Fruit fly (Drosophila melanogaster) whole organism, larva: ENCODE results near the gene Sdr.

Source experiments
- noc ChIP-seq: fragments of 200-800 bp; sonication (Bioruptor generic); optimal IDR thresholded peaks from 3 replicates; lab custom pipeline; 2019; ENCODE audit warnings: missing biosample characterization, mild to moderate bottlenecking, missing genetic modification characterization, moderate library complexity

The Sdr gene

DNA sequence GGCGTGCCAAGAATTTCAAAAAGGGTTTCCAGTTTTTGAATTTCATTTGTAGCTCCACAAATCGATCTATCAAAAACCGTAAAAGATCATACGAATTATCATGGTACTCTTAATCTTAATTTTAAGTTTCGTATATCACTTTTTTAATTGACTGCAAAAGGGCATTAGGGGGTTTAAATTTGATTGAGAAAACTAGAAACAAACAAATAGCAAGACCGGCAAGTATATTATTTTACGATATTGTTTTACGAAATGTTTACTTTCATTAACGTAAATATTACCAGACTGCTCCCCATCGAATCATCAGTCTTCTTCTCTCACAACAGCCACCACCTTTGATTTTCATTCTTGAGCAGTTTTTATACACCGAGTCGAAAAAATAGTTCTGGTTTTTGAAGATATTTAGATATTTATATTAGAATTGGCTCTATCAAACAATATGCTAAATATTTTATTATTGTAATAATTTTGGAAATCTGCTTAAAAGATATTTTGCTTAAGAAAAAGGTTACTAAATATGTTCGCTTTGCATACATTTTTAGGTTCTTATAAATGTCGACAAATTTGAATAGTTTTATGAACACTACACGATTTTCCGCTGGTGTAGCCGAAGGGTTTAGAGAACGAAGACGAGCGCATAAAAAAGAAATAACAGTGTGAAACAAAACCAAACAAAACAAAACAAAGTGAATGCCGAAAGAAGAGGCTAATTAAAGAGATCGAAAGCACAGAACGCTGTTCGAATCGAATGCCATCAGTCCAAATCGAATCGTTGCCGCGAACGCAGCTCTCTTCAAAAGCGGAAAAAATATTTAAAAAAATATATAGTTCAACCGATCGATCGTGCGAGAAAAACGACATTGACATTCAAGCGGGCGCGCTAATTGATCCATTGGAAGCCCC is at the start of gene Sdr:
Gene Sdr (plus strand): TSS at position 702 of the 903 bp plus-strand sequence.
- TF ChIP-seq noc (tag; lab: Kevin White, UChicago), result peak; percentile 31

DNA sequence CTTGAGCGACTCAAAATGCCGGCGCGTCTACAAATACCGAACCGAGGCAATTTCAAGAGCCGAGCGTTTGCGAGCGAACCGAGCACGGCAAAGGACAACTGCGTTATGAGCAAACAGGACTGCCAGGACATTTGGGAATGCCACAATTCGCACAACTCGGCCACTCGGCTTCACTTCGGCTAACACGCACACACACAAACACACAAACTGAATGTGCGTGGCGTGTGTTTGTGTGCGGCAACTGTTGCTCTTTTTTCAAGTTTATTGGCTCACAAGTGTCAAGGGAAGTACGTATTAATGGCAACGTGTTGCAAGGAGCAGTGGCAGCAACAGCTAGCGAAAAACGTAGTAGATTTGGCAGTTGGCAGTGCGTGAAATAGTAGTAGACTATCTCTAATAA is 45.1 kb upstream of the Sdr start:
- no peak for TF ChIP-seq noc (tag; lab: Kevin White, UChicago)

DNA sequence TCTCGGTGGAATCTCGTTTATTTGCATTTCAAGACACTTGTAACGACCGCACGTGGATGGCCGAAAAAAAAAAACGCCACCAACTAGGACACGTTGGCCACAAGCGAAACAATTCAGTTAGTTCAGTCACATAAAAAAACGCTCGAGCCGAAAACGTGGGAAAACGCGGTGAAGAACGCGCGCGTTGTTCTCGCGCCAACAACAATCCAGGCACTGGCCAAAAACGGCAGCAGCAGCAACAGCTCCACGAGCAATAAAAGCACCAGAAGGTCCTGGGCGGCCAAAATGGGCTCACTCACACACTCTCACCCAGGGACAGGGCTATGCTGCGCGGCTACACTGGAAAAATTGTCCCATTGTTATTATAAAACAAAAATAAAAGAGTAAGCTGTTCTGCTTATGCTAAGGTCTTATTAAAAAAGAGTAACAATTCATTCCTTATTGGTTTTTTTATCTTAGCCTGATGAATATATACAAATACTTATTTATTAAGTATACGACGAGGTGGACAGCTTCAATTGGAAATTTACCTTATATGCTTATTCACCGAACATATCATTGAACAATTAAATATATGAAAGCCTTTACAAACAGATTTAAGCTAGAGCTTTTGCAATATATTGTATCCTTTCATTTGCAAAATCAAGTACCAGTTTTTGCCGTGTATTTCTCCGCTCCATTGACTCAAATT is 43.0 kb upstream of the Sdr start, which contains the start of gene btsz:
Gene btsz (minus strand): TSS at position 215 of the 691 bp plus-strand sequence.
- TF ChIP-seq noc (tag; lab: Kevin White, UChicago), result no peak

DNA sequence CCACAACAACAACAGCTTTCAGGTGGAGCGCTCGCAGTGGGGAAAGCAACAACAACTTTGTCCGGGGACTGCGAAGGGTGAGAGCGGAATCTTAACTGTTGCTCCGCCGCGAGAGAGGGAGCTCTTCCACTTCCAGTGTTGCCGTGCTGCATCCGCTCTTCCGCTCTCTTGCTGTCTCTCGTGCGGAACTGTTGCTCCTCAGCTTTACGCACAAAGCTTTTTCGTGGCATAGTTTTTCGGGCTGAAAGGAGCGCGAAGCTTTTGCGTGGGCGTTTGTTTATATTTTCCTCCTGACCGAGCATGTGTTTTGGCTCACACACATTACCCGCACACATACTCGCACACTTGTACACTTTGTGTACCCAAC is 42.5 kb upstream of the Sdr start:
- TF ChIP-seq noc (tag; lab: Kevin White, UChicago), result no peak

DNA sequence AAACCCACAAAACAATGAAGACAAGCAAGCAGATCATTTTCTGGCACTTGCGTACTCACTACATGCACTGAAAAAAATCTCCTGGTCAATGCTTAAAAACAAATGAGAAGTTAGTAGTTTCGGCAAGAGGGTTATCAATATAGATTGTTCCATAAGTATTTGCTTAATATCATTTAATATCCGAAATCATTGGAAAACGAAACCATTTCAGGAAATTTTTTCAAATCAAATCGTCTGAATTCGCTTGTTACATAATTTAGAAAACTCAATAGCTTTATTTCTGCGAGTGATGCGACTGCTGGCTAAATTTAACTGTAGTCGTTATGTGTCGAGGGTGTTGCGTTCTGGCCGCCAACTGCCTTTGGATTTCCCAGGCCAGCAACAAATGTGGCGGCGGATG is 40.3 kb upstream of the Sdr start:
- no peak for TF ChIP-seq noc (tag; lab: Kevin White, UChicago)

DNA sequence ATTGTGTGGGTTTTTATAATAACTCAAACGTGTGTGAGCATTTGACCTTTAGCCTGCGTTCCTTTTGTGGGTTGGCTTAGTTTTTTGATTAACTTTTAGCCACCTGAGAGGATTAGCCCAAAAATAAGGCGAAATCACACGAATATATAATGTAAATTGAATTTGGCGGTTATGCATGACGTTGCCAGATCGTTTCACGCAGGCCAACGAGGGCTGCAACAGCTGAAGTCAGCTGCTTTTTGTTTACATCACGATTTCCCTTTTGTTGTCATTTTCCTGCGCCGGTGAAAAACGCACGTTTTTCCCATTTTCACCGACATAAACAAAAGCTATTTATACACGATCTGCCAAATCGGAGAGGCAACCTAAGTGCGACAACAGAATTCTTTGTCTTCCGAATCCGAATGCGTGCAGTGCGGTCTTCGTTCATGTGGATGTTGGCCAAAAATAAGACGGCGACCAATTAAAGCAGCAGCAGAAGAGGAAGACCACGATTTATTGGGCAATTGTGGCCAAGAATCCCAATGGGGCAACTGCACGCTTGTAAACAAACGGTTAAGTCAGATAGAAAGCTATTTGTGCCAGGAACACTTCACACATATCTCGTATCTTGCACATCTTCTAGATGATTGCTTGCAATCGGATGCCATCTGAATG is 39.1 kb upstream of the Sdr start, which contains the start of gene CG3631:
Gene CG3631 (plus strand): TSS at position 251 of the 657 bp plus-strand sequence.
- no peak for TF ChIP-seq noc (tag; lab: Kevin White, UChicago)

DNA sequence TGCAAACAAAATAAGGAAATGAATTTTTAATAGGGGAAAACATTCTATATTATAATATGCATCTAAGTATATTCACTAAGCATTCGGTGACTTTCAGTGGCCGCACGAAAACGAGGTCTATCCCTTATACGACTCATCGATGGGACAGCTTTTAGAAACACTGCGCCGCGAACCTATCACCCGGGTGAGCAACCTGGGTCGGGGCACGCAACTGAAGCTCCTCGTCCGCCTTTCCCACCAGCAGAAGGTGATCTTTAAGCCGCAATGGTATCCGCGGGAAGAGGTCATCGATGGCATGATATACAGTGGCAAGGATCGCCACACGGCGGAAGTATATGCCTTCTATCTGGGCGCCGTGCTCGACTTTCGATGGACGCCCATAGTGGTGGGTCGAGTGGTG is 37.6 kb upstream of the Sdr start:
- TF ChIP-seq noc (tag; lab: Kevin White, UChicago), result no peak

DNA sequence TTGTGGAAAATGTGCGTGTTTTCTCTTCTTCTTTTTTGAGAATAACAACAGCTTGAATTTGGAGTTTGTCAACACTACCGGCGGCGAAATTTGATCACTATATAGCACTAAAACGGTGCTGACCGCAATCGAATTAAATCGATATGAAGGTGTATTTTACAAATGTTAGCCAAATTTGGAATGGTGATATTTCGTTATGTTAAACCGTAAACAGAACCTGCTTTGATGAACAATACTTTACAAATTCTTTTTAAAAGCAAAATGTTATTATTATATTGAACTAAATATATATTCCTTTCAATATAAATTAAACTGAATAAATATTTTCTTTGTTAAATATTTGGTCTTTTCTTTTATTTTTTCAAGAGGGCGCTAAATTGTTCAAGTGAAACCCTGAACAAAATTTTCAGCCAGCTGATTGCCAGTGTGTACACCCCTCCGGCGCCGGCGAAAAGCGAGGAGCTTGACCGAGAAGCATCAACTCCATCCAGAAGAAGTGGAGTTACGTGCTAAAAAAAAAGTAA is 32.4 kb upstream of the Sdr start, which contains the start of the genes Rrp6, CG33331 and CG33332:
Gene Rrp6 (minus strand): TSS at position 236 of the 524 bp plus-strand sequence.
Gene CG33331 (plus strand): TSS at position 446 of the 524 bp plus-strand sequence.
Gene CG33332 (plus strand): TSS at position 446 of the 524 bp plus-strand sequence.
- TF ChIP-seq noc (tag; lab: Kevin White, UChicago), result peak; percentile 74

DNA sequence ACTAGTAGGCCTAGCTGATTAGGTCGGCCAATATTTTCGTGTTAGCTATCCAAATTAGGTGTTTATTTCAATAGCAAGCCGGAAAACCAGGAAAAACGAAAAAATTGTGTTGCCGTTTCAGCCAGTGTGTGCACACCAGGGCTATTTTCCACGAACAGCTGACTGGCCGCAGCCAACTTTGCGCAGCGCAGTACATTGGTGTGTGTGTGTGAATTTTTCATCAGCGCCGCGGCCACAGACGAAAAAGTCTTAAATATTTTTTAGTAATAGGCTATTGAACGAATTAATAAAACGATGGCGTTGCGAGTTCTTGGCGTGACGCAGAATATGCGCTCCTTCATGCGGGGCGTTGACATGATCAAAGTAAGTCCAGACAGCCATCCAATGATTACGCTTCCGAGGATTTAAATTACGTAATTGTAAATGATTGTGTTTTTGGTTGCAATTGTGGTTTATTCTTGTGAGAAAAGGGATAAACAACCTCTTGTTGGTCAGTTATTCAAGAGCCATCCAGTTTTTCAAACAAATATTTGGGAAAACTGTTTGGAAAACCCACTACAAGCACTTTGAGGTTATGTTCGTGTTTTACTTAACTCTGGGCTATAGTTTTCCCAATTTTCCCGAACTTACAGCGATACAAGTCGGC is 28.2 kb upstream of the Sdr start, which contains the start of the genes CycC and UQCR-C1:
Gene CycC (minus strand): TSS at position 142 of the 646 bp plus-strand sequence.
Gene UQCR-C1 (plus strand): TSS at position 168 of the 646 bp plus-strand sequence.
- TF ChIP-seq noc (tag; lab: Kevin White, UChicago), result no peak

DNA sequence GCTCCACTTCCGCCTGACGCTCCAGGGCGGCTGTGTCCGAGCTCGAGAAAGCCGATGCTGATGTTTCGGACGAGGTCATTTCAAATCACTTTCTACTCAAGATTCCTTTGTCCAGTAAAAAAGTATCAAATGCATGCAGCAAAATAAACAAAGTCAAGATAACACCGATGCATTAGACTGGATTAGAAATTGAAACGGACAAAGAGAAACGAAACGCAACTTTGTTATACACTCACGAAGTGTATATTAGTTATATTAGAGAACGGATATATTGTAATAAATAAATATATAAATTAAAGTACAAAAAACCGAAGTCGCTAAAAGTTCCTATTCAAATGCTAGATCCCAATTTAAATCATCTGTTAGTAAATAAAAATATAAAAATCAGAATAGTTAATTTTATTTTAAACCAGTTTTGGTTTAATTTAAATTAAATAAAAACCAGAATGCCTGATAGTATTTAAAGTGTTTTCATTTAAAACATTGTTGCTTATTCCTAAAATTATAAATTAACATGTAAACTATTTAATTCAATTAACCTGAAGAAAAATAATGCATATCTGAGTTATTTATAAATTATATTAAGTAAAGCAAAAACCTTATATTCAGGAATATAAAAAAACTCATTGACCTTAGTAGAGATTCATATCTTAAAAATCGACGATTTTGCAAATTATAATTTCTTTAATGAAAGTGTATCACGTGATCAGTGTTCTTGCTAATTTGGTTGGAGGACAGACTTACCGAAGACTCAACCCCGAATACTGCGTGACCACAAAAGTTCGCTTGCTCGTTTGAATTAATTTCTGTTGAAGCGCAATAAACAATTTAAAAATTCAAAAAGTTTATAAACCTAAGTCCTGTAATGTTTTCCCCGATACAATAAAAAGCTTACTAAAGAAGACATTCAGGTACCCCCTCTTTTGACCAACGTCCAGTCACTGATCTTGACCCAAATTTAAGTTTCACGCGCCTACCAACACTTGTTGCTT is 24.3 kb upstream of the Sdr start, which contains the start of gene Dph2:
Gene Dph2 (minus strand): TSS at position 164 of the 992 bp plus-strand sequence.
- TF ChIP-seq noc (tag; lab: Kevin White, UChicago), result peak; percentile 28

DNA sequence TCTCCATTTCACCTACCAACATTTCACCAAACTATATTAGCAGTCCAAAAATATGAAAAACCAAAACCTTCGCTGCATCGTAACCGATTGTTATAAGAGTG is 23.8 kb upstream of the Sdr start, which contains the start of gene CG14860:
Gene CG14860 (plus strand): TSS at position 2 of the 101 bp plus-strand sequence.
- TF ChIP-seq noc (tag; lab: Kevin White, UChicago), result no peak

DNA sequence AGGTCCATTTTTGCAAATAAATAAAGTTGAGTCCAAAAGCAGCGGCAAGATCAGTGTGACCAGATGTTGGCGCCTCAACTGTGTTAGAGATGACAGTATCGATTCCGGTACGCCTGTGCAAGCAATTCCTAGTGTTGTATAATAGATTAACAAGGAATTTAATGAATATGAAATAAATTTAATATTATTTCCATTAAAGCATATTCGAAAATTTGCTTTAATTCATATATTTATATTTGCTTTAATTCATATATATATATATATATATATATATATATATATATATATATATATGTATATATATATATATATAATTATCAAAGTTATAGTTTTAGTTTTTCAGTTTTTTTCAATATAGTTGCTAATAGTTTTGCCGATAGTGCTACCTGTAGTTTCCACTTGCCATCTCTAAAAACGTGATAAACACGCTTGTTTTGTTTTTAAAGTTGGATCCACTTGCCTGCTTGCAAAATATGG is 20.1 kb upstream of the Sdr start, which contains the start of the genes Nup93-2 and CG3817:
Gene Nup93-2 (minus strand): TSS at position 93 of the 477 bp plus-strand sequence.
Gene CG3817 (plus strand): TSS at position 460 of the 477 bp plus-strand sequence.
- no peak for TF ChIP-seq noc (tag; lab: Kevin White, UChicago)

DNA sequence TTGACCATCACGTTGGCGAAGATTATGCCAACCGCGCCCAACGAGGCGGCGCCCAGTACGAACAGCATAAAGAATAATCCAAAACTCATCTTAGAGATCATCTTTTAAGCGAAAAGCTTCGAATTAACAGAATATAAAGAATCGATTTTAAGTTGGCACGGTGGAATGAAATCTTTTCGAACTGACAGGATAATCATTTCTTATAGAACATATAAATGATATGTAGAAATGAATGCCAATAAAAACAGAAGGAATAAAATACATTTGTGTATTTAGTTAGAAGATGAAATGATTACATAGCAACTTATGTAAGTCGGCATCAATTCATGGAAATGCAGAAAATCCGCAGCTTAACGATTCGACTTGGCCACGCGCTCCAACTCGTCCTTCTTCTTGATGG is 18.3 kb upstream of the Sdr start, which contains the start of gene VhaPPA1-2:
Gene VhaPPA1-2 (minus strand): TSS at position 101 of the 400 bp plus-strand sequence.
- TF ChIP-seq noc (tag; lab: Kevin White, UChicago), result no peak
